Fruit fly (Drosophila melanogaster): ENCODE data around the gene Fum3.

Fum3 gene

DNA sequence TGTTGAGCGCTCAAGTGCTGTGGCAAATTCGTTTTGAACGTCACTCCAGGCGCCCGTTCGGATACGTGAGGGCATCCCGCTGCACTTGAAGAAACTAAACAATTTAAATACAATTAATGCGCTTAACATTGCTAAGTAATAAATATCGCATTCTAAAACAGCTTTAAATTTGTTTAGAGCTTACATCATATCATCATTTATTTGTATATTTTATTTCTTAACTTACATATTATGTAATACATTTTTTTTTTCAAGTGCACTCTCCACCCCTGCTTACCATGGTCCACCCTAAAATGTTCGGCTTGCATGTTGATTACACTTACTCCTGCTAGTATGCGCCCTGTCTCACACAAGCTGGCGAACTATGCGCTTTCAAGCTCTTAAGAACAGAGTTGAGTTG lies 50.3 kb downstream of the Fum3 start (continued):
- TF ChIP-seq jigr1 (GFP tag; IDR thresholded peaks at IDR 0.05) = no peak
- no peak for TF ChIP-seq MESR4 (GFP tag; optimal IDR thresholded peaks at IDR 0.05)
- no peak for TF ChIP-seq bowl (GFP tag; IDR thresholded peaks at IDR 0.05)
- no peak for TF ChIP-seq CG6791 (GFP tag; IDR thresholded peaks at IDR 0.05; ENCODE audit: partially characterized antibody)
- no peak for TF ChIP-seq maf-S (GFP tag; optimal IDR thresholded peaks at IDR 0.05)
- TF ChIP-seq CG1603 (tag; optimal IDR thresholded peaks at IDR 0.05) = peak; percentile 76
- peak; percentile 96 for TF ChIP-seq sens (GFP tag)
- peak; percentile 32 for TF ChIP-seq CrebB (tag; optimal IDR thresholded peaks at IDR 0.05)
- TF ChIP-seq CG3281 (GFP tag; optimal IDR thresholded peaks at IDR 0.05) = no peak
- no peak for TF ChIP-seq YL-1 (GFP tag; optimal IDR thresholded peaks at IDR 0.05)
- no peak for TF ChIP-seq CG12744 (GFP tag; optimal IDR thresholded peaks at IDR 0.05)
- TF ChIP-seq CG4707 (GFP tag; optimal IDR thresholded peaks at IDR 0.05) = no peak
- no peak for TF ChIP-seq Dip2 (GFP tag; IDR thresholded peaks at IDR 0.05)
- TF ChIP-seq Hr39 (optimal IDR thresholded peaks at IDR 0.05) = no peak
- no peak for TF ChIP-seq CG1233 (GFP tag; optimal IDR thresholded peaks at IDR 0.05)
- peak; percentile 40 for TF ChIP-seq CG10462 (GFP tag; optimal IDR thresholded peaks at IDR 0.05)
- peak; percentile 69 for TF ChIP-seq CG1529 (GFP tag; optimal IDR thresholded peaks at IDR 0.05)
- TF ChIP-seq CG13624 (GFP tag; optimal IDR thresholded peaks at IDR 0.05) = no peak
- no peak for TF ChIP-seq CG3163 (GFP tag; optimal IDR thresholded peaks at IDR 0.05)
- no peak for TF ChIP-seq CG9932 (GFP tag; IDR thresholded peaks at IDR 0.05)
- TF ChIP-seq CG17912 (GFP tag; optimal IDR thresholded peaks at IDR 0.05) = no peak
- peak; percentile 58 for TF ChIP-seq CG17385 (GFP tag; optimal IDR thresholded peaks at IDR 0.05)
- TF ChIP-seq scrt (GFP tag; optimal IDR thresholded peaks at IDR 0.05) = peak; percentile 10
- TF ChIP-seq CG2678 (tag; optimal IDR thresholded peaks at IDR 0.05) = no peak
- TF ChIP-seq ap (GFP tag; IDR thresholded peaks at IDR 0.05) = peak; percentile 70
- peak; percentile 56 for TF ChIP-seq CG8089 (GFP tag; optimal IDR thresholded peaks at IDR 0.05)
- peak; percentile 62 for TF ChIP-seq nau (GFP tag; optimal IDR thresholded peaks at IDR 0.05)
- TF ChIP-seq pzg (GFP tag; optimal IDR thresholded peaks at IDR 0.05) = no peak
- TF ChIP-seq Adf1 (GFP tag; IDR thresholded peaks at IDR 0.05) = no peak
- no peak for TF ChIP-seq her (GFP tag; optimal IDR thresholded peaks at IDR 0.05)
- no peak for TF ChIP-seq mam (GFP tag; optimal IDR thresholded peaks at IDR 0.05)
- no peak for TF ChIP-seq Hey (tag; optimal IDR thresholded peaks at IDR 0.05)
- TF ChIP-seq CG30403 (GFP tag; optimal IDR thresholded peaks at IDR 0.05) = peak; percentile 76
- peak; percentile 87 for TF ChIP-seq Spps (tag; optimal IDR thresholded peaks at IDR 0.05)
- no peak; the same call in 1 of the 2 replicates for TF ChIP-seq CG32532 (GFP tag; IDR thresholded peaks at IDR 0.05)
- TF ChIP-seq lbe (GFP tag; optimal IDR thresholded peaks at IDR 0.05) = peak; percentile 8
- TF ChIP-seq Abd-B (GFP tag; optimal IDR thresholded peaks at IDR 0.05) = peak; percentile 47
- peak; percentile 77 for TF ChIP-seq CG5245 (GFP tag; optimal IDR thresholded peaks at IDR 0.05)
- TF ChIP-seq CG13775 (GFP tag; optimal IDR thresholded peaks at IDR 0.05) = peak; percentile 78
- TF ChIP-seq Hsf (GFP tag; optimal IDR thresholded peaks at IDR 0.05) = peak; percentile 68
- peak; percentile 67; the same call in 2 of the 3 replicates for TF ChIP-seq so (GFP tag; IDR thresholded peaks at IDR 0.05)
- TF ChIP-seq Sry-β (GFP tag; optimal IDR thresholded peaks at IDR 0.05) = no peak
- TF ChIP-seq Ravus (GFP tag; IDR thresholded peaks at IDR 0.05) = no peak
- TF ChIP-seq nom (GFP tag; optimal IDR thresholded peaks at IDR 0.05) = peak; percentile 6
- no peak for TF ChIP-seq CG2199 (GFP tag; IDR thresholded peaks at IDR 0.05)
- peak; percentile 21 for TF ChIP-seq odd (GFP tag; optimal IDR thresholded peaks at IDR 0.05)
- TF ChIP-seq CG10654 (GFP tag; optimal IDR thresholded peaks at IDR 0.05) = peak; percentile 57
- peak; percentile 53; the same call in 1 of the 3 replicates for TF ChIP-seq CG7357 (GFP tag; IDR thresholded peaks at IDR 0.05)
- peak; percentile 72; the same call in 2 of the 3 replicates for TF ChIP-seq dysf (GFP tag; IDR thresholded peaks at IDR 0.05)
- no peak for TF ChIP-seq Oaz (GFP tag; IDR thresholded peaks at IDR 0.05)
- no peak for TF ChIP-seq CG18619 (GFP tag; optimal IDR thresholded peaks at IDR 0.05)
- peak; percentile 83 for TF ChIP-seq gcm (GFP tag; optimal IDR thresholded peaks at IDR 0.05)

All from whole organism, embryonic.